Fruit fly (Drosophila melanogaster): ENCODE results near the gene CG34041.

The CG34041 gene

dm6 chr3R:30500226-30500625 is 7.6 kb upstream of the CG34041 start, which contains the start of gene PH4alphaNE1:
Gene PH4alphaNE1, minus strand, starts transcription at chr3R:30500326.
- TF ChIP-seq Abd-B (GFP tag; optimal IDR thresholded peaks at IDR 0.05) (no peak), sv (GFP tag; optimal IDR thresholded peaks at IDR 0.05) (no peak), fru (GFP tag; optimal IDR thresholded peaks at IDR 0.05) (no peak), CrebA (GFP tag; optimal IDR thresholded peaks at IDR 0.05; ENCODE audit: borderline replicate concordance) (no peak), Myc (optimal IDR thresholded peaks at IDR 0.05) (no peak), Jra (GFP tag; optimal IDR thresholded peaks at IDR 0.05) (no peak), Mio (GFP tag; optimal IDR thresholded peaks at IDR 0.05) (no peak)

DNA sequence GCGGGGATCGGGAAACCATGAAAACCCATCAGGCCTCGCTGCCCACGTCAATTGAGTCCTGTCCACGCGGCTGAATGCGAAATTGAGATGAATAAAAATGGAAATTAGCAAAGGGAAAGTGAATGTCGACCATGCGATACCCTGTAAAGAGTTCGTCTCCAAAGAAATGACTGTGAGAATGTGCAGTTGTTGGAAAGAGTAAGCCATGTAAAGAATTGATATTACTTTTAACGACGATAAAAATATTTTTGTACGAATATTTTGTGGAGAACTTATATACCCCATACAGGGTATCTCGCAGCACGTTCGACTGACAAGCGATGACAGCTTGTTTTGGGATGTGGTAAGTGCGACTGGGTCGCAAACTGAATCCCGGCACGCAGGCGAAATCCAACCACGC is 6.6 kb upstream of the CG34041 start:
- TF ChIP-seq pan (optimal IDR thresholded peaks at IDR 0.05) (peak; percentile 18), Jra (GFP tag; optimal IDR thresholded peaks at IDR 0.05) (no peak), foxo (GFP tag; optimal IDR thresholded peaks at IDR 0.05) (peak in 1 of 2 experiments; percentile 67), sv (GFP tag; optimal IDR thresholded peaks at IDR 0.05) (peak; percentile 4), tai (GFP tag; optimal IDR thresholded peaks at IDR 0.05) (no peak), Mio (GFP tag; optimal IDR thresholded peaks at IDR 0.05) (no peak), ey (GFP tag; optimal IDR thresholded peaks at IDR 0.05) (peak; percentile 53), fru (GFP tag; optimal IDR thresholded peaks at IDR 0.05) (peak; percentile 50), rgr (GFP tag; optimal IDR thresholded peaks at IDR 0.05) (peak; percentile 60), Myc (optimal IDR thresholded peaks at IDR 0.05) (no peak), OdsH (GFP tag; optimal IDR thresholded peaks at IDR 0.05) (peak; percentile 35), br (GFP tag; optimal IDR thresholded peaks at IDR 0.05) (peak; percentile 66), woc (GFP tag; optimal IDR thresholded peaks at IDR 0.05) (peak; percentile 18), usp (GFP tag; optimal IDR thresholded peaks at IDR 0.05) (no peak), h (GFP tag; optimal IDR thresholded peaks at IDR 0.05) (peak; percentile 69), Hr78 (GFP tag; optimal IDR thresholded peaks at IDR 0.05) (no peak), Hr83 (GFP tag; optimal IDR thresholded peaks at IDR 0.05; ENCODE audit: poor library complexity, severe bottlenecking) (no peak), dmrt93B (GFP tag; optimal IDR thresholded peaks at IDR 0.05) (peak; percentile 15), HLH106 (tag; optimal IDR thresholded peaks at IDR 0.05) (peak; percentile 55)

DNA sequence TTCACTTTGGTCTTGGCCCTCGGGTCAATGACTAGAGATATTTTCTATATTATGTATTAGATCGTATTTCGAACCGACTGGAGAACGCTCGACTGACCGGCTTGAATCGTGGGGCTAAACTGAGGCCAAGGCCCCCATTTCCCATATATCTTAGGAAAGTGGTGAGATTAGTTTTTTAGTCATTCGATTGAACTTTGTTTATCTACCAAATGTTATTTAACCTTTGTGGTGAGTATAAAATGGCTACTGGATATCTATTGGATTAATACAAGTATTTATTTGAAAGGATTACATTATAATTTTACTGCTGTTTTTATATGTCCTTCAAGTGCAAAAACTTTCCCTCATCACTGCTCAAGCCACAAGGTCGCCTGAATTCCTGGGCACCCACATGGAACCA is 4.4 kb upstream of the CG34041 start, which contains the start of gene CG31371:
Gene CG31371 (minus strand): TSS at position 101 of the 400 bp plus-strand sequence.
- TF ChIP-seq Hnf4 (GFP tag; optimal IDR thresholded peaks at IDR 0.05) (no peak), Sp1 (GFP tag; optimal IDR thresholded peaks at IDR 0.05) (no peak), sv (GFP tag; optimal IDR thresholded peaks at IDR 0.05) (no peak), Hr78 (GFP tag; optimal IDR thresholded peaks at IDR 0.05) (no peak), jim (GFP tag; optimal IDR thresholded peaks at IDR 0.05) (no peak), Dfd (GFP tag; optimal IDR thresholded peaks at IDR 0.05) (no peak), brk (GFP tag; optimal IDR thresholded peaks at IDR 0.05) (no peak), Vsx2 (GFP tag; optimal IDR thresholded peaks at IDR 0.05; ENCODE audit: partially characterized antibody) (no peak), foxo (GFP tag; optimal IDR thresholded peaks at IDR 0.05) (no peak), h (GFP tag; optimal IDR thresholded peaks at IDR 0.05) (no peak), br (GFP tag; optimal IDR thresholded peaks at IDR 0.05) (no peak), pan (optimal IDR thresholded peaks at IDR 0.05) (no peak), rgr (GFP tag; optimal IDR thresholded peaks at IDR 0.05) (no peak), sage (GFP tag; optimal IDR thresholded peaks at IDR 0.05) (no peak), Mio (GFP tag; optimal IDR thresholded peaks at IDR 0.05) (no peak), usp (GFP tag; optimal IDR thresholded peaks at IDR 0.05) (no peak), ey (GFP tag; optimal IDR thresholded peaks at IDR 0.05) (no peak), Dif (GFP tag; optimal IDR thresholded peaks at IDR 0.05; ENCODE audit: partially characterized antibody) (no peak), OdsH (GFP tag; optimal IDR thresholded peaks at IDR 0.05) (no peak), dsf (GFP tag; optimal IDR thresholded peaks at IDR 0.05; ENCODE audit: borderline replicate concordance) (no peak)

dm6 chr3R:30505561-30506037 is 2.2 kb upstream of the CG34041 start, which contains the start of the genes PH4alphaSG1 and CG15539:
Gene PH4alphaSG1, minus strand, starts transcription at chr3R:30505661.
Gene CG15539, plus strand, starts transcription at chr3R:30505987.
- TF ChIP-seq Rel (GFP tag; optimal IDR thresholded peaks at IDR 0.05) (no peak), Rel (tag; optimal IDR thresholded peaks at IDR 0.05) (no peak), Vsx2 (GFP tag; optimal IDR thresholded peaks at IDR 0.05; ENCODE audit: partially characterized antibody) (no peak), CG32264 (GFP tag; optimal IDR thresholded peaks at IDR 0.05) (no peak), ey (GFP tag; optimal IDR thresholded peaks at IDR 0.05) (no peak), dsf (GFP tag; optimal IDR thresholded peaks at IDR 0.05; ENCODE audit: borderline replicate concordance) (no peak), br (GFP tag; optimal IDR thresholded peaks at IDR 0.05) (no peak), rgr (GFP tag; optimal IDR thresholded peaks at IDR 0.05) (no peak), woc (GFP tag; optimal IDR thresholded peaks at IDR 0.05) (no peak), Sp1 (GFP tag; optimal IDR thresholded peaks at IDR 0.05) (no peak), dl (GFP tag; optimal IDR thresholded peaks at IDR 0.05; ENCODE audit: insufficient read depth in 1 of 2, partially characterized antibody in 2 of 2) (no peak)
